Worm (Caenorhabditis elegans): Measurements from ENCODE around the gene EEED8.14.

EEED8.14 gene

ce11 chrII:5388786-5389421, 24.9 kb downstream of the EEED8.14 start, which contains the start of gene rsp-4:
TSS of gene rsp-4 (minus strand) at chrII:5388836.
- TF ChIP-seq sox-4 (tag; optimal IDR thresholded peaks at IDR 0.05) (no peak), ama-1 (optimal IDR thresholded peaks at IDR 0.05) (no peak), pat-9 (tag; optimal IDR thresholded peaks at IDR 0.05) (no peak), nfya-1 (tag; optimal IDR thresholded peaks at IDR 0.05) (no peak), sox-2 (GFP tag; IDR thresholded peaks at IDR 0.05) (no peak), Y22D7AL.16 (tag; optimal IDR thresholded peaks at IDR 0.05) (no peak), ceh-31 (tag; optimal IDR thresholded peaks at IDR 0.05) (no peak), hlh-6 (tag; optimal IDR thresholded peaks at IDR 0.05) (no peak), syd-9 (tag; optimal IDR thresholded peaks at IDR 0.05) (no peak), fkh-10 (GFP tag; optimal IDR thresholded peaks at IDR 0.05) (no peak), dmd-4 (tag; optimal IDR thresholded peaks at IDR 0.05; ENCODE audit: borderline replicate concordance) (no peak), unc-55 (GFP tag; optimal IDR thresholded peaks at IDR 0.05) (no peak), nhr-232 (tag; optimal IDR thresholded peaks at IDR 0.05) (no peak)

- TF ChIP-seq dmd-4 (tag; optimal IDR thresholded peaks at IDR 0.05; ENCODE audit: borderline replicate concordance), result no peak
- no peak for TF ChIP-seq C38D4.7 (GFP tag; optimal IDR thresholded peaks at IDR 0.05)
- no peak for TF ChIP-seq ceh-14 (tag; optimal IDR thresholded peaks at IDR 0.05)
- no peak for TF ChIP-seq ceh-31 (tag; optimal IDR thresholded peaks at IDR 0.05)
- no peak for TF ChIP-seq unc-86 (tag; optimal IDR thresholded peaks at IDR 0.05)
- no peak for TF ChIP-seq fkh-6 (tag; optimal IDR thresholded peaks at IDR 0.05)
- no peak for TF ChIP-seq nfya-1 (tag; optimal IDR thresholded peaks at IDR 0.05)
- TF ChIP-seq hlh-13 (GFP tag; optimal IDR thresholded peaks at IDR 0.05), result no peak
- TF ChIP-seq pqm-1 (tag; optimal IDR thresholded peaks at IDR 0.05), result no peak
- no peak for TF ChIP-seq hlh-30 (tag; optimal IDR thresholded peaks at IDR 0.05; ENCODE audit: insufficient read depth)
- no peak for TF ChIP-seq nhr-232 (tag; optimal IDR thresholded peaks at IDR 0.05)
- TF ChIP-seq ets-4 (tag; optimal IDR thresholded peaks at IDR 0.05), result no peak
- TF ChIP-seq pax-1 (tag; optimal IDR thresholded peaks at IDR 0.05), result no peak
- no peak for TF ChIP-seq gmeb-2 (tag; optimal IDR thresholded peaks at IDR 0.05)
- TF ChIP-seq lim-6 (tag; optimal IDR thresholded peaks at IDR 0.05), result no peak
- TF ChIP-seq hlh-6 (tag; optimal IDR thresholded peaks at IDR 0.05), result no peak
These were observed 26.6 kb downstream of the EEED8.14 start, which contains the start of gene ccpp-6 for ce11 chrII:5387217-5387616. TSS of gene ccpp-6 (minus strand) at chrII:5387317.

- no peak for TF ChIP-seq K02D7.2 (tag; optimal IDR thresholded peaks at IDR 0.05)
These were observed 29.6 kb downstream of the EEED8.14 start for ce11 chrII:5384282-5384681.

ce11 chrII:5379614-5380077, 34.2 kb downstream of the EEED8.14 start, which contains the start of gene pkc-3:
TSS of gene pkc-3 (plus strand) at chrII:5380027.
- no peak for TF ChIP-seq unc-55 (GFP tag; optimal IDR thresholded peaks at IDR 0.05)
- TF ChIP-seq odd-2 (tag; optimal IDR thresholded peaks at IDR 0.05), result no peak
- TF ChIP-seq nfya-1 (tag; optimal IDR thresholded peaks at IDR 0.05), result peak; percentile 34
- TF ChIP-seq syd-9 (tag; optimal IDR thresholded peaks at IDR 0.05), result no peak
- TF ChIP-seq hlh-30 (tag; optimal IDR thresholded peaks at IDR 0.05; ENCODE audit: insufficient read depth), result peak; percentile 2
- peak; percentile 4 for TF ChIP-seq dve-1 (tag; optimal IDR thresholded peaks at IDR 0.05)
- TF ChIP-seq elt-2 (tag; optimal IDR thresholded peaks at IDR 0.05), result peak; percentile 74
- no peak for TF ChIP-seq madf-2 (tag; optimal IDR thresholded peaks at IDR 0.05)
- no peak for TF ChIP-seq ets-4 (tag; optimal IDR thresholded peaks at IDR 0.05)
- no peak for TF ChIP-seq hlh-8 (tag; optimal IDR thresholded peaks at IDR 0.05)
- peak; percentile 43 for TF ChIP-seq ama-1 (optimal IDR thresholded peaks at IDR 0.05)
- TF ChIP-seq T23F11.4 (GFP tag; optimal IDR thresholded peaks at IDR 0.05), result peak; percentile 26
- TF ChIP-seq unc-3 (GFP tag; conservative IDR thresholded peaks at IDR 0.05), result no peak
- no peak for TF ChIP-seq unc-3 (tag; optimal IDR thresholded peaks at IDR 0.05)
- no peak for TF ChIP-seq ceh-18 (tag; optimal IDR thresholded peaks at IDR 0.05)
- TF ChIP-seq lim-6 (tag; optimal IDR thresholded peaks at IDR 0.05), result no peak
- peak; percentile 9 for TF ChIP-seq ceh-2 (tag; optimal IDR thresholded peaks at IDR 0.05)
- TF ChIP-seq pax-1 (tag; optimal IDR thresholded peaks at IDR 0.05), result peak; percentile 26
- peak; percentile 14 for TF ChIP-seq tbx-2 (tag; optimal IDR thresholded peaks at IDR 0.05)
